Fruit fly (Drosophila melanogaster) whole organism, embryonic: ENCODE results near the gene Pgm1.

Source experiments
- Atf6 ChIP-seq: fragments of 200-800 bp; sonication (Bioruptor generic); IDR thresholded peaks from 2 replicates; pipeline ENCODE4 v1.3.6; 2022; ENCODE audit warnings: missing biosample characterization, missing genetic modification characterization
- BEAF-32 ChIP-seq: fragments of 200-800 bp; sonication (Bioruptor generic); optimal IDR thresholded peaks from 3 replicates; lab custom pipeline; 2017; ENCODE audit warnings: missing biosample characterization, missing genetic modification characterization, mild to moderate bottlenecking, moderate library complexity, missing genetic modification reagents
- C15 ChIP-seq: fragments of 200-800 bp; sonication (Bioruptor generic); IDR thresholded peaks from 3 replicates; pipeline ENCODE4 v1.3.6; 2022; ENCODE audit warnings: missing biosample characterization, missing genetic modification characterization
- CG10267 ChIP-seq: fragments of 200-800 bp; sonication (Bioruptor generic); optimal IDR thresholded peaks from 2 replicates; lab custom pipeline; 2018; ENCODE audit warnings: missing biosample characterization, mild to moderate bottlenecking, missing genetic modification characterization, moderate library complexity
- CG11398 ChIP-seq: fragments of 200-800 bp; sonication (Bioruptor generic); optimal IDR thresholded peaks from 2 replicates; lab custom pipeline; 2016; ENCODE audit warnings: missing biosample characterization, missing genetic modification characterization
- CG11504 ChIP-seq: fragments of 200-800 bp; sonication (Bioruptor generic); optimal IDR thresholded peaks from 3 replicates; lab custom pipeline; 2019; ENCODE audit warnings: missing biosample characterization, mild to moderate bottlenecking, missing genetic modification characterization, moderate library complexity
- CG11723 ChIP-seq: fragments of 200-800 bp; sonication (Bioruptor generic); optimal IDR thresholded peaks from 2 replicates; lab custom pipeline; 2017; ENCODE audit warnings: missing biosample characterization, mild to moderate bottlenecking, missing genetic modification characterization
- CG12104 ChIP-seq: fragments of 200-800 bp; sonication (Bioruptor generic); optimal IDR thresholded peaks from 3 replicates; lab custom pipeline; 2016; ENCODE audit warnings: missing biosample characterization, missing genetic modification characterization
- CG14441 ChIP-seq: fragments of 200-800 bp; sonication (Bioruptor generic); IDR thresholded peaks from 2 replicates; pipeline ENCODE4 v1.3.6; 2022; ENCODE audit warnings: missing biosample characterization, missing genetic modification characterization
- CG17568 ChIP-seq: fragments of 200-800 bp; sonication (Bioruptor generic); optimal IDR thresholded peaks from 2 replicates; lab custom pipeline; 2018; ENCODE audit warnings: missing biosample characterization, mild to moderate bottlenecking, missing genetic modification characterization, moderate library complexity
- CG17612 ChIP-seq: fragments of 200-800 bp; sonication (Bioruptor generic); IDR thresholded peaks from 2 replicates; pipeline ENCODE4 v1.3.6; 2022; ENCODE audit warnings: missing biosample characterization, missing genetic modification characterization
- CG30431 ChIP-seq: fragments of 200-800 bp; sonication (Bioruptor generic); optimal IDR thresholded peaks from 2 replicates; lab custom pipeline; 2017; ENCODE audit warnings: missing biosample characterization, missing genetic modification characterization
- CG31224 ChIP-seq: fragments of 200-800 bp; sonication (Bioruptor generic); IDR thresholded peaks from 2 replicates; pipeline ENCODE4 v1.3.6; 2022; ENCODE audit warnings: missing biosample characterization, missing genetic modification characterization
- CG31388 ChIP-seq: fragments of 200-800 bp; sonication (Bioruptor generic); optimal IDR thresholded peaks from 2 replicates; lab custom pipeline; 2016; ENCODE audit warnings: missing biosample characterization, missing genetic modification characterization
- CG3838 ChIP-seq: fragments of 200-800 bp; sonication (Bioruptor generic); optimal IDR thresholded peaks from 3 replicates; lab custom pipeline; 2016; ENCODE audit warnings: missing biosample characterization, missing genetic modification characterization
- CG4617 ChIP-seq: fragments of 200-800 bp; sonication (Bioruptor generic); optimal IDR thresholded peaks from 3 replicates; lab custom pipeline; 2016; ENCODE audit warnings: missing biosample characterization, missing genetic modification characterization, borderline replicate concordance
- CG9797 ChIP-seq: fragments of 200-800 bp; sonication (Bioruptor generic); optimal IDR thresholded peaks from 3 replicates; lab custom pipeline; 2018; ENCODE audit warnings: missing biosample characterization, mild to moderate bottlenecking, missing genetic modification characterization
- CG9932 ChIP-seq: fragments of 200-800 bp; sonication (Bioruptor generic); IDR thresholded peaks from 2 replicates; pipeline ENCODE4 v1.3.6; 2022; ENCODE audit warnings: missing biosample characterization, missing genetic modification characterization
- Dll ChIP-seq: fragments of 200-800 bp; sonication (Bioruptor generic); IDR thresholded peaks from 4 replicates; pipeline ENCODE4 v1.3.6; 2022; ENCODE audit warnings: missing biosample characterization, missing genetic modification characterization; ENCODE audit not compliant: partially characterized antibody
- Eip74EF ChIP-seq, 2 experiments: fragments of 200-800 bp in 1 of 2; fragments of >200 bp in 1 of 2; sonication (Bioruptor generic) in 1 of 2; optimal IDR thresholded peaks; 2 replicates each; lab custom pipeline; 2017 to 2019; ENCODE audit warnings: missing biosample characterization in 2 of 2, missing genetic modification characterization in 2 of 2, mild to moderate bottlenecking in 1 of 2, moderate library complexity in 1 of 2
- Gsc ChIP-seq: fragments of 200-800 bp; sonication (Bioruptor generic); IDR thresholded peaks from 2 replicates; pipeline ENCODE4 v1.3.6; 2022; ENCODE audit warnings: missing biosample characterization, missing genetic modification characterization
- Hr78 ChIP-seq, 2 experiments: fragments of 200-800 bp in 1 of 2; fragments of >200 bp in 1 of 2; sonication (Bioruptor generic) in 1 of 2; optimal IDR thresholded peaks; 2 replicates each; lab custom pipeline; 2017 to 2019; ENCODE audit warnings: missing biosample characterization in 2 of 2, missing genetic modification characterization in 2 of 2, mild to moderate bottlenecking in 1 of 2, moderate library complexity in 1 of 2
- MBD-R2 ChIP-seq: fragments of 200-800 bp; sonication (Bioruptor generic); IDR thresholded peaks from 2 replicates; pipeline ENCODE4 v1.3.6; 2022; ENCODE audit warnings: missing biosample characterization, missing genetic modification characterization
- Mad ChIP-seq: fragments of 200-800 bp; sonication (Bioruptor generic); optimal IDR thresholded peaks from 2 replicates; lab custom pipeline; 2016; ENCODE audit warnings: missing biosample characterization, missing genetic modification characterization
- Meics ChIP-seq: fragments of 200-800 bp; sonication (Bioruptor generic); optimal IDR thresholded peaks from 2 replicates; lab custom pipeline; 2017; ENCODE audit warnings: missing biosample characterization, mild to moderate bottlenecking, missing genetic modification characterization
- NC2α ChIP-seq: fragments of 200-800 bp; sonication (Bioruptor generic); optimal IDR thresholded peaks from 2 replicates; lab custom pipeline; 2016; ENCODE audit warnings: missing biosample characterization, missing genetic modification characterization
- Nf-YC ChIP-seq: fragments of 200-800 bp; optimal IDR thresholded peaks from 3 replicates; lab custom pipeline; 2019; ENCODE audit warnings: missing biosample characterization, mild to moderate bottlenecking, missing genetic modification characterization, moderate library complexity
- Taf1 ChIP-seq: fragments of 200-800 bp; sonication (Bioruptor generic); IDR thresholded peaks from 2 replicates; pipeline ENCODE4 v1.3.6; 2022; ENCODE audit warnings: missing biosample characterization, missing genetic modification characterization
- br ChIP-seq: fragments of >200 bp; optimal IDR thresholded peaks from 2 replicates; lab custom pipeline; 2017
- bsh ChIP-seq, 2 experiments: fragments of 200-800 bp; sonication (Bioruptor generic); optimal IDR thresholded peaks; 2 replicates each; lab custom pipeline; 2017 to 2018; ENCODE audit warnings: mild to moderate bottlenecking in 2 of 2, missing biosample characterization in 2 of 2, missing genetic modification characterization in 2 of 2, moderate library complexity in 1 of 2
- btn ChIP-seq: fragments of 200-800 bp; sonication (Bioruptor generic); optimal IDR thresholded peaks from 2 replicates; lab custom pipeline; 2016; ENCODE audit warnings: missing biosample characterization, missing genetic modification characterization
- crol ChIP-seq: fragments of 200-800 bp; sonication (Bioruptor generic); IDR thresholded peaks from 2 replicates; pipeline ENCODE4 v1.3.6; 2022; ENCODE audit warnings: missing biosample characterization, missing genetic modification characterization
- disco-r ChIP-seq: fragments of 200-800 bp; sonication (Bioruptor generic); optimal IDR thresholded peaks from 2 replicates; lab custom pipeline; 2016; ENCODE audit warnings: missing biosample characterization, missing genetic modification characterization
- dm ChIP-seq: fragments of 200-800 bp; sonication (Bioruptor generic); optimal IDR thresholded peaks from 3 replicates; lab custom pipeline; 2016; ENCODE audit warnings: missing biosample characterization, missing genetic modification characterization
- dmrt11E ChIP-seq: fragments of 200-800 bp; sonication (Bioruptor generic); optimal IDR thresholded peaks from 3 replicates; lab custom pipeline; 2018; ENCODE audit warnings: missing biosample characterization, mild to moderate bottlenecking, missing genetic modification characterization, moderate library complexity
- fd3F ChIP-seq: fragments of 200-800 bp; sonication (Bioruptor generic); optimal IDR thresholded peaks from 2 replicates; lab custom pipeline; 2018; ENCODE audit warnings: missing biosample characterization, mild to moderate bottlenecking, missing genetic modification characterization, moderate library complexity
- ken ChIP-seq: fragments of 200-800 bp; sonication (Bioruptor generic); IDR thresholded peaks from 3 replicates; pipeline ENCODE4 v1.3.6; 2022; ENCODE audit warnings: missing biosample characterization, missing genetic modification characterization
- lov ChIP-seq, 2 experiments: fragments of 200-800 bp in 1 of 2; fragments of >200 bp in 1 of 2; sonication (Bioruptor generic) in 1 of 2; IDR thresholded peaks in 1 of 2; optimal IDR thresholded peaks in 1 of 2; 2 replicates in 1 of 2; 3 replicates in 1 of 2; pipeline versions ENCODE4 v1.3.6 to Lab custom; 2017 to 2022; ENCODE audit warnings: missing biosample characterization in 1 of 2, missing genetic modification characterization in 1 of 2
- maf-S ChIP-seq: fragments of 200-800 bp; sonication (Bioruptor generic); optimal IDR thresholded peaks from 2 replicates; lab custom pipeline; 2016; ENCODE audit warnings: missing biosample characterization, missing genetic modification characterization
- nerfin-2 ChIP-seq: fragments of 200-800 bp; sonication (Bioruptor generic); IDR thresholded peaks from 2 replicates; pipeline ENCODE4 v1.3.6; 2022; ENCODE audit warnings: missing biosample characterization, missing genetic modification characterization; ENCODE audit not compliant: partially characterized antibody
- p53 ChIP-seq: fragments of 200-800 bp; sonication (Bioruptor generic); optimal IDR thresholded peaks from 2 replicates; lab custom pipeline; 2016; ENCODE audit warnings: missing biosample characterization, missing genetic modification characterization
- pfk ChIP-seq: fragments of 200-800 bp; sonication (Bioruptor generic); optimal IDR thresholded peaks from 2 replicates; lab custom pipeline; 2018; ENCODE audit warnings: missing biosample characterization, mild to moderate bottlenecking, missing genetic modification characterization, moderate library complexity
- phol ChIP-seq: fragments of 200-800 bp; sonication (Bioruptor generic); optimal IDR thresholded peaks from 3 replicates; lab custom pipeline; 2018; ENCODE audit warnings: missing biosample characterization, mild to moderate bottlenecking, missing genetic modification characterization, moderate library complexity
- sqz ChIP-seq: fragments of 200-800 bp; sonication (Bioruptor generic); optimal IDR thresholded peaks from 3 replicates; lab custom pipeline; 2018; ENCODE audit warnings: missing biosample characterization, mild to moderate bottlenecking, missing genetic modification characterization
- unc-4 ChIP-seq: fragments of 200-800 bp; sonication (Bioruptor generic); IDR thresholded peaks from 2 replicates; pipeline ENCODE4 v1.3.6; 2022; ENCODE audit warnings: missing biosample characterization, missing genetic modification characterization; ENCODE audit not compliant: partially characterized antibody
- vfl ChIP-seq: fragments of 200-800 bp; sonication (Bioruptor generic); optimal IDR thresholded peaks from 2 replicates; lab custom pipeline; 2016; ENCODE audit warnings: missing biosample characterization, missing genetic modification characterization
- vvl ChIP-seq: fragments of 200-800 bp; sonication (Bioruptor generic); IDR thresholded peaks from 2 replicates; pipeline ENCODE4 v1.3.6; 2022; ENCODE audit warnings: missing biosample characterization, missing genetic modification characterization
- yki ChIP-seq: fragments of >200 bp; optimal IDR thresholded peaks from 3 replicates; lab custom pipeline; 2018

The Pgm1 gene

DNA sequence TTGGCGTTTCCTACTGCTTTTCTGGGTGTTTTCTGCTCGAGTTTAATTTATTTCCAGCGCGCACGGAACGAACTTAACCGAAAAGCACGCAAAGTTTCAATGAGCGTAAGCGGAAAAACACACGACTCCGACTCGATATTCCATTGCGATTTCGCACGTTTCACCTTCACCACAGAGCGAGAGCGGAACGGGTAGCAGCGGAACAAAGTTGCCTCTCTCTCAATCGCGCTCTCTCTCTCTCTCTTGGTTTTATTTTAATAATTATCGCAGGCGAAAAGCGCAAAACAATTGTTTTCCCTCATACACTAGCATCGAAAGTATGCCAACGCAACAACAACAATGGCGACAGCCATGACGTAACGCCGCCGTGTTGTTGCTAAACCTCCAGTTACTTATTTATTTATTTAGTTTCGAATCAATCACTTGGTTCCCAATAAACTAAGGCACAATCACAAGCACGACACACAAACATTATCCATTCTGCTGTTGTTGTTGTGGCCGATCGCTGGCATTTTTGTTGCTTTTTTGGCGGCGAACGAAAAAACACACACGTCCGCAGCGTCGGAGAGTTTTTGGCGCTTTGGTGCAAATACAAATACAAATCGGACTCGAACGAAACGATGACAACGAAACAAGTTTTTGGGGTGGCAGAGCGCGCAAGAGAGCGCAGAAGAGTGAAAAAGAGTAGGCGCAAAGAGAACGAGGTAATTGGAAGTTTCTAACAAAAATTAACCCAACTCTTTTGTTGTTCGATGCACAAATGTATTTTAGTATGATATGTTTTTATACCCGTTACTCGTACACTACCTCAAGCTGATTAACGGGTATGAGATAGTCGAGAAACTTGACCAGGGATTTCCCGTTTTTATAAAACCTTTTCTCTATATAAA lies 36.1 kb upstream of the Pgm1 start, which contains the start of gene CG5151 (continued):
- TF ChIP-seq NC2α (GFP tag; lab: Kevin White, UChicago) (no peak), CG11504 (no peak), vvl (peak; percentile 41), Dll (GFP tag; lab: Robert Waterston, UW) (peak; percentile 58; the same call in 2 of the 4 replicates), unc-4 (GFP tag; lab: Robert Waterston, UW) (peak; percentile 23), CG3838 (peak; percentile 11), CG31388 (GFP tag; lab: Kevin White, UChicago) (no peak), MBD-R2 (GFP tag; lab: Robert Waterston, UW) (0 out of 2 replicates have a peak, but pooled peaks have one; percentile 8), crol (GFP tag; lab: Robert Waterston, UW) (no peak), Gsc (GFP tag; lab: Robert Waterston, UW) (no peak), pfk (GFP tag; lab: Kevin White, UChicago) (peak; percentile 93), CG11723 (GFP tag; lab: Kevin White, UChicago) (no peak), Mad (GFP tag; lab: Kevin White, UChicago) (no peak), p53 (no peak), Taf1 (GFP tag; lab: Robert Waterston, UW) (no peak), phol (tag; lab: Kevin White, UChicago) (peak; percentile 9), CG9797 (GFP tag; lab: Kevin White, UChicago) (no peak), br (no peak), CG4617 (GFP tag; lab: Kevin White, UChicago) (no peak), CG17612 (GFP tag; lab: Robert Waterston, UW) (no peak), btn (GFP tag; lab: Kevin White, UChicago) (no peak), Nf-YC (tag; lab: Kevin White, UChicago) (peak; percentile 21), bsh (GFP tag; optimal IDR thresholded peaks at IDR 0.05; lab: Kevin White, UChicago) (peak in 1 of 2 experiments; percentile 59), sqz (GFP tag; lab: Kevin White, UChicago) (peak; percentile 4), CG17568 (GFP tag; lab: Kevin White, UChicago) (peak; percentile 20), CG30431 (GFP tag; lab: Kevin White, UChicago) (no peak), ken (GFP tag; lab: Robert Waterston, UW) (no peak), CG11398 (GFP tag; lab: Kevin White, UChicago) (no peak), nerfin-2 (GFP tag; lab: Robert Waterston, UW) (peak; percentile 85), disco-r (GFP tag; lab: Kevin White, UChicago) (no peak), dm (no peak), lov (optimal IDR thresholded peaks at IDR 0.05; lab: Kevin White, UChicago) (no peak), lov (GFP tag; IDR thresholded peaks at IDR 0.05; lab: Robert Waterston, UW) (no peak), fd3F (GFP tag; lab: Kevin White, UChicago) (no peak), CG10267 (tag; lab: Kevin White, UChicago) (no peak), Hr78 (GFP tag; optimal IDR thresholded peaks at IDR 0.05; lab: Kevin White, UChicago) (no peak), yki (peak; percentile 74), vfl (GFP tag; lab: Kevin White, UChicago) (no peak), C15 (GFP tag; lab: Robert Waterston, UW) (no peak), CG31224 (GFP tag; lab: Robert Waterston, UW) (no peak), CG12104 (GFP tag; lab: Kevin White, UChicago) (no peak), Eip74EF (GFP tag; optimal IDR thresholded peaks at IDR 0.05; lab: Kevin White, UChicago) (no peak), CG9932 (GFP tag; lab: Robert Waterston, UW) (no peak), Atf6 (GFP tag; lab: Robert Waterston, UW) (0 out of 2 replicates have a peak, but pooled peaks have one; percentile 29), BEAF-32 (GFP tag; lab: Kevin White, UChicago) (no peak), dmrt11E (tag; lab: Kevin White, UChicago) (no peak), maf-S (GFP tag; lab: Kevin White, UChicago) (no peak), Meics (GFP tag; lab: Kevin White, UChicago) (peak; percentile 28), CG14441 (GFP tag; lab: Robert Waterston, UW) (0 out of 2 replicates have a peak, but pooled peaks have one; percentile 10)
